Fruit fly (Drosophila melanogaster): Measurements from ENCODE around the gene hyx.

hyx gene

dm6 chr3R:9069874-9070273 lies 31.3 kb downstream of the hyx start (continued):
- TF ChIP-seq tup (GFP tag; optimal IDR thresholded peaks at IDR 0.05) (no peak), HmgZ (tag; optimal IDR thresholded peaks at IDR 0.05) (no peak), B-H2 (GFP tag; optimal IDR thresholded peaks at IDR 0.05) (no peak), Jarid2 (GFP tag; optimal IDR thresholded peaks at IDR 0.05) (no peak), CG4854 (GFP tag; optimal IDR thresholded peaks at IDR 0.05) (no peak), CG7839 (tag; optimal IDR thresholded peaks at IDR 0.05) (no peak), pho (GFP tag; optimal IDR thresholded peaks at IDR 0.05) (no peak)

- TF ChIP-seq ERR (GFP tag; optimal IDR thresholded peaks at IDR 0.05) (no peak), CG16815 (GFP tag; optimal IDR thresholded peaks at IDR 0.05) (no peak), ranshi (GFP tag; IDR thresholded peaks at IDR 0.05) (no peak), sc (optimal IDR thresholded peaks at IDR 0.05) (no peak), sc (GFP tag; optimal IDR thresholded peaks at IDR 0.05) (no peak), az2 (GFP tag; optimal IDR thresholded peaks at IDR 0.05) (no peak), Ada2b (GFP tag; IDR thresholded peaks at IDR 0.05) (no peak), CG13123 (GFP tag; optimal IDR thresholded peaks at IDR 0.05) (no peak), NFAT (GFP tag; IDR thresholded peaks at IDR 0.05) (no peak), lilli (GFP tag; optimal IDR thresholded peaks at IDR 0.05) (no peak), Xrp1 (GFP tag; IDR thresholded peaks at IDR 0.05) (peak; percentile 20; the same call in 1 of the 2 replicates), tin (GFP tag; optimal IDR thresholded peaks at IDR 0.05) (no peak), Side (GFP tag; optimal IDR thresholded peaks at IDR 0.05) (no peak), sens (GFP tag) (peak; percentile 28), hb (GFP tag; IDR thresholded peaks at IDR 0.05; ENCODE audit: partially characterized antibody) (no peak), zen (tag; optimal IDR thresholded peaks at IDR 0.05) (no peak), CG10959 (GFP tag; IDR thresholded peaks at IDR 0.05) (no peak), Asciz (GFP tag; optimal IDR thresholded peaks at IDR 0.05) (no peak), stc (GFP tag; IDR thresholded peaks at IDR 0.05) (no peak), stwl (tag; optimal IDR thresholded peaks at IDR 0.05) (no peak), CG17186 (GFP tag; optimal IDR thresholded peaks at IDR 0.05) (no peak), ems (GFP tag; optimal IDR thresholded peaks at IDR 0.05) (peak; percentile 7), CG12299 (tag; optimal IDR thresholded peaks at IDR 0.05) (no peak), bsh (GFP tag; optimal IDR thresholded peaks at IDR 0.05) (peak in 1 of 2 experiments; percentile 28), CG1529 (GFP tag; optimal IDR thresholded peaks at IDR 0.05) (no peak), CG10979 (tag; optimal IDR thresholded peaks at IDR 0.05) (peak; percentile 18), tup (GFP tag; optimal IDR thresholded peaks at IDR 0.05) (no peak), CG2116 (GFP tag; optimal IDR thresholded peaks at IDR 0.05) (no peak), Med (GFP tag) (peak; percentile 68), CG18599 (GFP tag; optimal IDR thresholded peaks at IDR 0.05) (peak; percentile 29), Ets65A (GFP tag) (peak; percentile 81), Dip2 (GFP tag; IDR thresholded peaks at IDR 0.05) (no peak), CG4854 (GFP tag; optimal IDR thresholded peaks at IDR 0.05) (no peak), nmo (GFP tag; optimal IDR thresholded peaks at IDR 0.05) (no peak), trem (tag; optimal IDR thresholded peaks at IDR 0.05) (no peak), Gug (GFP tag; IDR thresholded peaks at IDR 0.05) (no peak), CG31224 (GFP tag; IDR thresholded peaks at IDR 0.05) (no peak), Blimp-1 (GFP tag; optimal IDR thresholded peaks at IDR 0.05) (peak; percentile 12), Drgx (GFP tag; IDR thresholded peaks at IDR 0.05) (peak; percentile 52; the same call in 1 of the 2 replicates), Fer2 (tag; optimal IDR thresholded peaks at IDR 0.05) (no peak), NC2β (GFP tag; optimal IDR thresholded peaks at IDR 0.05) (no peak), CG1647 (GFP tag; optimal IDR thresholded peaks at IDR 0.05) (no peak), CG10209 (GFP tag; optimal IDR thresholded peaks at IDR 0.05) (no peak), Sox102F (GFP tag; optimal IDR thresholded peaks at IDR 0.05) (no peak), her (GFP tag; optimal IDR thresholded peaks at IDR 0.05) (no peak)
These were observed 36.4 kb downstream of the hyx start for dm6 chr3R:9074934-9075333.
